Worm (Caenorhabditis elegans) whole organism, midembryonic: Measurements from ENCODE around the gene sdz-6.

Source experiments
- T22C8.4 ChIP-seq: fragments of 200-800 bp; sonication (Bioruptor generic); IDR thresholded peaks from 2 replicates; pipeline ENCODE4 v1.3.6; 2022; ENCODE audit warnings: missing genetic modification characterization, missing compliant biosample characterization
- flt-1 ChIP-seq: fragments of 200-800 bp; sonication (Bioruptor generic); IDR thresholded peaks from 2 replicates; pipeline ENCODE4 v1.3.6; 2022; ENCODE audit warnings: missing genetic modification characterization, missing compliant biosample characterization
- klf-2 ChIP-seq: fragments of 200-800 bp; sonication (Bioruptor generic); conservative IDR thresholded peaks from 2 replicates; pipeline ENCODE4 v1.3.6; 2022; ENCODE audit warnings: missing genetic modification reagents, missing genetic modification characterization, missing compliant biosample characterization
- tab-1 ChIP-seq: fragments of 200-800 bp; sonication (Bioruptor generic); IDR thresholded peaks from 2 replicates; pipeline ENCODE4 v1.3.6; 2022; ENCODE audit warnings: missing genetic modification characterization, missing compliant biosample characterization
- ztf-23 ChIP-seq: fragments of 200-800 bp; sonication (Bioruptor generic); IDR thresholded peaks from 2 replicates; pipeline ENCODE4 v1.3.6; 2022; ENCODE audit warnings: missing genetic modification reagents, missing genetic modification characterization, missing compliant biosample characterization
- ztf-29 ChIP-seq: fragments of 200-800 bp; sonication (Bioruptor generic); IDR thresholded peaks from 2 replicates; pipeline ENCODE4 v1.3.6; 2022; ENCODE audit warnings: missing genetic modification reagents, missing genetic modification characterization, missing compliant biosample characterization

DNA sequence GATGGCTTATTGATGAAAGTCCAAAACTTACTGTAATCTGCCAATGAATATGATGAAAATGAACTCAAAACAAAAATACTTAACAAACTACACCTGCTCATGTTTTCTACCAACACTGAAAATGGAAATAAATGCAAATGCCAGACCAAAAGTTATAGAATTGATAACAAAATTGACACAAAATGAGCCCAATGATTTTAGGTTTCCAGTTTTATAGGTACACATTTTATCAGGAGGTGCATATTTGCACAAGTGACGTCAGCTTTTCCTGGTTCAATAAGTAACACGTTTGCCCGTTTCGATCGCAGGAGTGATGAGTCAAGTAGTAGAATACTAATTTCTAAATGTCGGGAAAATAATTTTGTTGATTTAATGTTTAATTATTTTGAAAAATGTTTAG, 23.7 kb upstream of the sdz-6 start, which contains the start of gene F55C9.6:
- TF ChIP-seq klf-2 (GFP tag; lab: Robert Waterston, UW), result no peak
- no peak for TF ChIP-seq flt-1 (GFP tag; lab: Robert Waterston, UW)
- no peak for TF ChIP-seq T22C8.4 (GFP tag; lab: Robert Waterston, UW)
- no peak for TF ChIP-seq ztf-29
- no peak for TF ChIP-seq tab-1
- TF ChIP-seq ztf-23 (GFP tag; lab: Robert Waterston, UW), result no peak
